Worm (Caenorhabditis elegans) whole organism, L1 larva: ENCODE results near the gene ubc-26.

ENCODE experiments used
- C16A3.4 ChIP-seq: fragments of 150-350 bp; optimal IDR thresholded peaks from 2 replicates; lab custom pipeline; 2014; ENCODE audit warnings: missing biosample characterization, missing genetic modification characterization
- elt-3 ChIP-seq, 6 experiments: fragments of 150-350 bp in 1 of 6; sonication (generic microtip); optimal IDR thresholded peaks; 2 replicates each; lab custom pipeline; 2017 to 2018; ENCODE audit warnings: missing biosample characterization in 6 of 6, missing genetic modification characterization in 6 of 6, inconsistent platforms in 1 of 6
- fos-1 ChIP-seq: fragments of 150-350 bp; optimal IDR thresholded peaks from 2 replicates; lab custom pipeline; 2014; ENCODE audit warnings: missing biosample characterization, missing genetic modification characterization
- nhr-11 ChIP-seq: fragments of 150-350 bp; optimal IDR thresholded peaks from 2 replicates; lab custom pipeline; 2014; ENCODE audit warnings: missing biosample characterization, missing genetic modification characterization
- unc-86 ChIP-seq: sonication (generic microtip); optimal IDR thresholded peaks from 2 replicates; lab custom pipeline; 2016; ENCODE audit warnings: missing genetic modification characterization, missing compliant biosample characterization

DNA sequence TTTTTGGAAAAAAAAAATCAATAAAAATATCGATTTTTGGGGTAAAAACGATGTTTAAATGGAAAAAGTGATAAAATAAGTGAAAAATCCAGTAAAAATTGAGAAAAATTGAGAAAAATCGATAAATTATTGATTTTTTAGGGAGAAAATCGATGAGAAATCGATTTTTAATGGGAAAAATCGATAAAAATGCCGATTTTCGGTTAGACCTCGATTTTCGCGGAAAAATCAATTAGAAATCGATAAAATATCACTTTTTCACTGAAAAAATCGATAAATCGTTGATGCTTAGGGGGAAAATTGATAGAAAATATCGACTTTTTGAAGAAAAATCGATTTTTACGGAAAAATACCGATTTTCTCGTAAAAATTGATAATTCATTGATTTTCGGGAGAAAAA lies 1.0 kb upstream of the ubc-26 start:
- no peak for TF ChIP-seq elt-3 (tag; optimal IDR thresholded peaks at IDR 0.05; lab: Kevin White, UChicago)
- no peak for TF ChIP-seq unc-86 (tag; lab: Kevin White, UChicago)
- TF ChIP-seq C16A3.4: no peak
- TF ChIP-seq nhr-11 (tag; lab: Kevin White, UChicago): no peak
- TF ChIP-seq fos-1 (tag; lab: Kevin White, UChicago): no peak
